Fruit fly (Drosophila melanogaster): ENCODE measurements around the gene CG11357.

Gene CG11357

DNA sequence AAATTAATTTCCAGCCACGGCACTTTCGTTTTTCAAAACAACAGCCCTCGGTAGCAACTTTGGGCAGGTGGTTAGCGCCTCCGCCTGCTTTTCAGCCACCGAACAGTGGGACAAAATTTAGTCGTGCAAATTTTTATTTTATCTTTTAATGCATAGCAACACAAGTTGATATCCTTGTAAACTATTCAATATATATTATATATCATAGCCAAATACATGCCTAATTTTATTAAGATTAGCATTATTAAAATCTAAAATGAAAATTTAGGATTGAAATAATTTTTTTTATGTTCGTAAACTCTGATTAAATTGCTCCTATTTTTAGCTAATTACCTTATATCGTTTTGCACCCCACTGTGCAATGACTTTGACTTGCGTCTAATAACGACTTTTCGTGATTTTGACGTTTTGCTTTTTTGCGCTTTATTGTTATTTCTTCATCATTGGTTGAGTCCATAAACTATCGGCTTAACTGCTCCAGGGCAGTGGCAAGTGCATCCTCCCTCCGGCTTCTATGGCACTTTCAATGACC lies 32.9 kb upstream of the CG11357 start (continued):
- TF ChIP-seq sc (optimal IDR thresholded peaks at IDR 0.05): no peak
- no peak for TF ChIP-seq sc (GFP tag; optimal IDR thresholded peaks at IDR 0.05)
- 0 out of 3 replicates have a peak, but pooled peaks have one; percentile 32 for TF ChIP-seq row (GFP tag; IDR thresholded peaks at IDR 0.05)
- no peak for TF ChIP-seq pzg (GFP tag; optimal IDR thresholded peaks at IDR 0.05)
- peak; percentile 5 for TF ChIP-seq CG10209 (GFP tag; optimal IDR thresholded peaks at IDR 0.05)
- no peak for TF ChIP-seq unc-4 (GFP tag; IDR thresholded peaks at IDR 0.05; ENCODE audit: partially characterized antibody)
- no peak for TF ChIP-seq CG11085 (GFP tag; IDR thresholded peaks at IDR 0.05)
- peak; percentile 34 for TF ChIP-seq Oli (tag; optimal IDR thresholded peaks at IDR 0.05)

DNA sequence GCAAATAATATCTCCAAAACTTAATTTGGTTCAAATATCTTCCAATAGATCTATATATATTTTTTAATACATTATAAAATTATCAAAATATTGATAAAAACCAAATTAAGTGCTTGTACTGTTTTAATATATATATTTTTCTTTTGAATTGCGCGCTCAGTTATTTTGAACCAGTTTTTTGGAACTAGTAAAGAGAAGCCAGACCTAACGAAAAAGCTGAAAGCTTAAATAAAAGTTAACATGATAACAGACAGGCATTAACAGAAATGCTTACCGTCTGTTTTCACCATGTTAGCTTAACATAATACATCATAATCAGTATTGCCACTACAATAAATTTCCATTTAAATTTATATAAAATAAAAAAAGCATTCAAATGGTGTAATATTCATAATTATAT lies 31.5 kb upstream of the CG11357 start:
- peak; percentile 99 for TF ChIP-seq CG15514 (GFP tag; optimal IDR thresholded peaks at IDR 0.05)
- peak; percentile 91 for TF ChIP-seq Dp (GFP tag; optimal IDR thresholded peaks at IDR 0.05)
- TF ChIP-seq CG13287 (GFP tag; IDR thresholded peaks at IDR 0.05; ENCODE audit: partially characterized antibody): peak; percentile 67
- no peak for TF ChIP-seq Fer3 (tag; optimal IDR thresholded peaks at IDR 0.05)
- peak; percentile 13 for TF ChIP-seq pzg (GFP tag; optimal IDR thresholded peaks at IDR 0.05)
- TF ChIP-seq stwl (tag; optimal IDR thresholded peaks at IDR 0.05): peak; percentile 31
- peak; percentile 92 for TF ChIP-seq E2f2 (GFP tag; IDR thresholded peaks at IDR 0.05)
- TF ChIP-seq unpg (GFP tag; optimal IDR thresholded peaks at IDR 0.05): no peak

DNA sequence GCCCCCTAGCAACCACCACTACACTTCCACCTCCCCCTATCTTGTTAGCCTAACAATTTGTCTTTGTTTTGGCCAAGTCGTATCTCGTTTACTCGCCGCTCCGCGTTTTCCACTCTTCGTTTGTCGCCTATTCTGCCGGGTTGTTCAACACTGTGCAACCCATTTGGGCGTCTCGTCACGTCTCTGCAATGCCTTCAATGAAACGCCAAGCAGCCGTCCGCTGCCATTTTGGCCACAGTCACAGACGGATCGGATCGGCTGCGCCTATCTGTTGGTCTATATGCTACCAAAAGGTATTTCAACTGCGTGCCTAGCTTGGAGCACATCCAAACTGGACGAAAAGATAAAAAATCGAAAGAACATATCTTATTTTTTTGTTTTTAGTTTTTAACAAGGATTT lies 25.5 kb upstream of the CG11357 start:
- TF ChIP-seq Drgx (GFP tag; IDR thresholded peaks at IDR 0.05) (0 out of 2 replicates have a peak, but pooled peaks have one; percentile 14), CG4404 (GFP tag; IDR thresholded peaks at IDR 0.05) (0 out of 2 replicates have a peak, but pooled peaks have one; percentile 7), lov (optimal IDR thresholded peaks at IDR 0.05) (no peak), lov (GFP tag; IDR thresholded peaks at IDR 0.05) (no peak), Awh (GFP tag; IDR thresholded peaks at IDR 0.05) (0 out of 2 replicates have a peak, but pooled peaks have one; percentile 12), tgo (GFP tag; IDR thresholded peaks at IDR 0.05) (0 out of 3 replicates have a peak, but pooled peaks have one; percentile 15), Ets65A (GFP tag) (peak; percentile 59), chinmo (GFP tag; IDR thresholded peaks at IDR 0.05; ENCODE audit: partially characterized antibody) (peak; percentile 85; the same call in 3 of the 4 replicates), vvl (GFP tag; IDR thresholded peaks at IDR 0.05) (0 out of 2 replicates have a peak, but pooled peaks have one; percentile 39), en (GFP tag; optimal IDR thresholded peaks at IDR 0.05) (no peak), ase (GFP tag; IDR thresholded peaks at IDR 0.05) (0 out of 3 replicates have a peak, but pooled peaks have one; percentile 13), CG6175 (GFP tag; IDR thresholded peaks at IDR 0.05) (peak; percentile 44; the same call in 1 of the 3 replicates)

DNA sequence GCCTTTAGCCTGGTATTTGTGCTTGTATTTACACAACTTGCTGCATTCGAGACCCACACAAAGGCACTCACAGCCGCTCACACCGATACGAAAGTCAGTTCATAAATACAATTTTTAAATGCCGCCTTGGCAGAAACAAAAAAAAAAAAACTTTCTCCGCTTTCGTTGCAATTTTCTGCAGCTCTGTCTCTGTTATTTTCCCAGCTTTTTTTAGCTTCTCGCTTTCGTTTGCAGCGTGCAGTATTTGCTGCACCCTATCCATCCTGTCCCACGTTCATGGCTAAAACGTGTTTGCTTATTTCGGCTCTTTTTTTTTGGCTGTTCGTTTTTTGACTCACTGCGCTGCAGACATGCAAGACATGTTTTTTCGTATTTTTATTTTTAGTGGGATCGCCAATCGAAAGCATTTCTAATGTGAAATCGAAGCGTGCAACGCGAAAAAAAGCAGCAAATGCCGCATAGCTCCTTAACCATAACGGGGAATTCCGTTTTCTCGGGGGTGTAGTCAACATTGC lies 22.4 kb upstream of the CG11357 start:
- TF ChIP-seq Mes4 (GFP tag; optimal IDR thresholded peaks at IDR 0.05): no peak
- peak; percentile 41 for TF ChIP-seq Blimp-1 (GFP tag; optimal IDR thresholded peaks at IDR 0.05)

DNA sequence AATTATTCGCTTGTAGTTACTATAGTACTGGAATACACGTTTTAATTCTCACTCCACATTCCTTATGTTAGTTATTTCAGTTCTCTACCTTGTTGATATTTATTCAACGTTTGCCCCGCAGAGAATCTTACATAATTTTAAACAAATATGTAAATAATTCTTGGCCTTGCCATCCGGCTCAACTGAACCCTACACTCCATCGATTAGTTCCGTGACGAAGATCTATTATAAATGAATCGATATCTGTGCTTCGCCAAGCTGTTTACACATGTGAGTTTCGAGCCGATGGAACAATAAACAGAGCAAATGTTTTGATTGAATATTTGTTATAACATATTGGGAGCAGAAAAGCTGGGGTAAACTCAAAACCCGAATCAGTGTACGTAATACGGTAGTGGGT lies 20.0 kb upstream of the CG11357 start:
- TF ChIP-seq C15 (GFP tag; IDR thresholded peaks at IDR 0.05) (peak; percentile 50; the same call in 1 of the 3 replicates), eyg (GFP tag; optimal IDR thresholded peaks at IDR 0.05) (peak; percentile 37), CG12071 (GFP tag; optimal IDR thresholded peaks at IDR 0.05) (peak; percentile 62), schlank (tag; optimal IDR thresholded peaks at IDR 0.05) (no peak), lab (GFP tag; optimal IDR thresholded peaks at IDR 0.05) (peak; percentile 83), CG3726 (GFP tag; IDR thresholded peaks at IDR 0.05) (no peak), CG5180 (GFP tag; optimal IDR thresholded peaks at IDR 0.05) (no peak), CG14050 (GFP tag; IDR thresholded peaks at IDR 0.05) (no peak), ranshi (GFP tag; IDR thresholded peaks at IDR 0.05) (peak; percentile 43; the same call in 1 of the 2 replicates), crc (GFP tag; optimal IDR thresholded peaks at IDR 0.05) (peak; percentile 49), CG16863 (GFP tag; optimal IDR thresholded peaks at IDR 0.05) (no peak), gsb-n (tag; optimal IDR thresholded peaks at IDR 0.05) (peak; percentile 18), CG8089 (GFP tag; optimal IDR thresholded peaks at IDR 0.05) (peak; percentile 5), CG11696 (GFP tag; IDR thresholded peaks at IDR 0.05) (peak; percentile 54), so (GFP tag; IDR thresholded peaks at IDR 0.05) (peak; percentile 22; the same call in 1 of the 3 replicates), bowl (GFP tag; IDR thresholded peaks at IDR 0.05) (peak; percentile 29; the same call in 1 of the 2 replicates)

All from whole organism, embryonic.